Worm (Caenorhabditis elegans) whole organism, L4 larva: ENCODE data around the gene aqp-5.

Source experiments
- ama-1 ChIP-seq: fragments of 150-350 bp; optimal IDR thresholded peaks from 2 replicates; lab custom pipeline; 2014; ENCODE audit warnings: inconsistent platforms, mixed read lengths
- hif-1 ChIP-seq, 2 experiments: sonication (generic microtip); optimal IDR thresholded peaks; 2 replicates each; lab custom pipeline; 2016 to 2017; ENCODE audit warnings: missing compliant biosample characterization in 2 of 2, missing genetic modification characterization in 2 of 2, missing genetic modification reagents in 2 of 2, missing genotype in 2 of 2, mild to moderate bottlenecking in 1 of 2
- hlh-11 ChIP-seq: fragments of 200-800 bp; sonication (Bioruptor generic); optimal IDR thresholded peaks from 2 replicates; lab custom pipeline; 2018; ENCODE audit warnings: mild to moderate bottlenecking, missing genetic modification characterization, missing compliant biosample characterization
- madf-5 ChIP-seq, 2 experiments: fragments of 200-800 bp; sonication (Bioruptor generic); IDR thresholded peaks; 2 replicates each; pipeline ENCODE4 v1.3.6; 2022; ENCODE audit warnings: missing compliant biosample characterization in 2 of 2, missing genetic modification characterization in 2 of 2
- madf-9 ChIP-seq: fragments of 200-800 bp; sonication (Bioruptor generic); conservative IDR thresholded peaks from 2 replicates; pipeline ENCODE4 v1.3.6; 2022; ENCODE audit warnings: missing genetic modification reagents, missing genetic modification characterization, missing compliant biosample characterization
- nhr-11 ChIP-seq: fragments of 150-350 bp; optimal IDR thresholded peaks from 2 replicates; lab custom pipeline; 2014; ENCODE audit warnings: missing biosample characterization, missing genetic modification characterization
- nhr-25 ChIP-seq: sonication (generic microtip); optimal IDR thresholded peaks from 2 replicates; lab custom pipeline; 2017; ENCODE audit warnings: missing genetic modification characterization, mild to moderate bottlenecking, missing compliant biosample characterization, antibody characterized with exemption, moderate library complexity, borderline replicate concordance; ENCODE audit not compliant: insufficient read depth
- snpc-4 ChIP-seq: fragments of 150-350 bp; optimal IDR thresholded peaks from 2 replicates; lab custom pipeline; 2014; ENCODE audit warnings: missing biosample characterization, missing genetic modification characterization
- unc-62 ChIP-seq, 3 experiments: fragments of 150-350 bp in 1 of 3; sonication (generic microtip); optimal IDR thresholded peaks in 2 of 3; peaks in 1 of 3; 1 replicate in 1 of 3; 2 replicates in 2 of 3; lab custom pipeline; 2014 to 2017; ENCODE audit warnings: missing biosample characterization in 3 of 3, missing genetic modification characterization in 3 of 3, missing genetic modification reagents in 3 of 3, missing genotype in 1 of 3

ce11 chrV:10476864-10477443, 14.6 kb upstream of the aqp-5 start:
- TF ChIP-seq madf-5 (GFP tag; IDR thresholded peaks at IDR 0.05; lab: Robert Waterston, UW) (no peak), unc-62 (GFP tag; optimal IDR thresholded peaks at IDR 0.05 in 1 of 2; lab: Kevin White, UChicago) (no peak), unc-62 (tag; optimal IDR thresholded peaks at IDR 0.05; lab: Kevin White, UChicago) (no peak), hlh-11 (tag; lab: Kevin White, UChicago) (no peak), ama-1 (lab: Kevin White, UChicago) (peak; percentile 93), hif-1 (tag; optimal IDR thresholded peaks at IDR 0.05; lab: Kevin White, UChicago) (peak in 1 of 2 experiments; percentile 23), nhr-11 (tag; lab: Kevin White, UChicago) (no peak), nhr-25 (tag; lab: Kevin White, UChicago) (no peak), madf-9 (no peak), snpc-4 (tag; lab: Kevin White, UChicago) (no peak)
